Worm (Caenorhabditis elegans): ENCODE data around the gene arl-5.
A peak's percentile ranks its signal among the peaks of the same experiment; 100 is the strongest.

arl-5 gene

DNA sequence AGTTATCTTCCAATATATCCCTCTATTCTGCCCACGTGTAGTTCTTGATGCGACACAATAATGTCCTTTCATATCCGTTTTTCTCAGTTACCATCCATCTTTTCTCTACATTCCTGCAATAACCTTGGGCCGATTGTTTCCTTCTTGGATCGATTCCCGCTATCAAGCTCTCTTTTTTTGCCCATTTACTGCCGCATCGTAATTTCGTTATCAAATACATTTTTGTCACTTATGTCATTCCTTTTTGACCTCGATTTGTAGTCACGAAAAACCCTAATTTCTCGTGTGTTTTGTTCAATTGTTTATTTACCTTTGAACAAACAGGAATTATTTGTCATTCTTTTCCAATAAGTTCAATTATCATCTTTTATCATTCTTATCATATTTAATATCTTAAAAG lies 26.9 kb downstream of the arl-5 start (continued):
- no peak for TF ChIP-seq mab-9 (GFP tag; IDR thresholded peaks at IDR 0.05)
- no peak for TF ChIP-seq mdl-1 (tag; optimal IDR thresholded peaks at IDR 0.05)
- TF ChIP-seq mep-1 (tag; optimal IDR thresholded peaks at IDR 0.05): no peak
- peak; percentile 29 for TF ChIP-seq pag-3 (tag; optimal IDR thresholded peaks at IDR 0.05; ENCODE audit: borderline replicate concordance, insufficient read depth)
- no peak for TF ChIP-seq lir-3 (tag; optimal IDR thresholded peaks at IDR 0.05; ENCODE audit: poor library complexity)
- no peak for TF ChIP-seq ceh-82 (tag; optimal IDR thresholded peaks at IDR 0.05)
- no peak for TF ChIP-seq C16A3.4 (tag; optimal IDR thresholded peaks at IDR 0.05)
- no peak for TF ChIP-seq unc-130 (tag; optimal IDR thresholded peaks at IDR 0.05)
- no peak for TF ChIP-seq tlp-1 (tag; optimal IDR thresholded peaks at IDR 0.05)
- no peak for TF ChIP-seq nhr-76 (tag; optimal IDR thresholded peaks at IDR 0.05)
- no peak for TF ChIP-seq ceh-8 (GFP tag; optimal IDR thresholded peaks at IDR 0.05)
- TF ChIP-seq lsy-2 (tag; optimal IDR thresholded peaks at IDR 0.05): no peak
- no peak for TF ChIP-seq lin-39 (tag; optimal IDR thresholded peaks at IDR 0.05)
- no peak for TF ChIP-seq mef-2 (tag; optimal IDR thresholded peaks at IDR 0.05)
- TF ChIP-seq rnt-1 (tag; optimal IDR thresholded peaks at IDR 0.05): no peak
- no peak for TF ChIP-seq isw-1 (GFP tag; IDR thresholded peaks at IDR 0.05)
- peak in 1 of 2 experiments; percentile 20 for TF ChIP-seq lin-35 (GFP tag; optimal IDR thresholded peaks at IDR 0.05)
- TF ChIP-seq C34B4.2 (tag; optimal IDR thresholded peaks at IDR 0.05): no peak
- TF ChIP-seq zag-1 (tag; optimal IDR thresholded peaks at IDR 0.05): no peak
- TF ChIP-seq sptf-1 (tag; optimal IDR thresholded peaks at IDR 0.05): no peak
- no peak for TF ChIP-seq nhr-12 (tag; optimal IDR thresholded peaks at IDR 0.05)
- no peak for TF ChIP-seq egl-13 (tag; optimal IDR thresholded peaks at IDR 0.05)
- no peak for TF ChIP-seq nhr-19 (GFP tag; conservative IDR thresholded peaks at IDR 0.05)
- TF ChIP-seq irx-1 (tag; optimal IDR thresholded peaks at IDR 0.05): no peak
- TF ChIP-seq lin-14 (GFP tag; optimal IDR thresholded peaks at IDR 0.05): peak; percentile 62
- TF ChIP-seq pqm-1 (tag; optimal IDR thresholded peaks at IDR 0.05): no peak
- no peak for TF ChIP-seq vab-15 (tag; optimal IDR thresholded peaks at IDR 0.05)
- no peak for TF ChIP-seq fkh-10 (GFP tag; optimal IDR thresholded peaks at IDR 0.05)

ce11 chrIII:9850877-9851276 lies 27.8 kb downstream of the arl-5 start:
- TF ChIP-seq fkh-10 (GFP tag; optimal IDR thresholded peaks at IDR 0.05) (no peak), ztf-11 (tag; optimal IDR thresholded peaks at IDR 0.05) (no peak), dsc-1 (tag; optimal IDR thresholded peaks at IDR 0.05) (no peak), nhr-71 (tag; optimal IDR thresholded peaks at IDR 0.05) (peak; percentile 7), xbp-1 (tag; optimal IDR thresholded peaks at IDR 0.05) (no peak), mep-1 (tag; optimal IDR thresholded peaks at IDR 0.05) (peak; percentile 28), vab-15 (tag; optimal IDR thresholded peaks at IDR 0.05) (no peak), lin-35 (GFP tag; optimal IDR thresholded peaks at IDR 0.05) (peak in 1 of 2 experiments; percentile 8), snu-23 (GFP tag; optimal IDR thresholded peaks at IDR 0.05) (peak; percentile 5), rnt-1 (tag; optimal IDR thresholded peaks at IDR 0.05) (no peak), nhr-12 (tag; optimal IDR thresholded peaks at IDR 0.05) (no peak), ama-1 (optimal IDR thresholded peaks at IDR 0.05) (no peak), ceh-88 (GFP tag; IDR thresholded peaks at IDR 0.05) (no peak), efl-1 (optimal IDR thresholded peaks at IDR 0.05) (no peak), efl-1 (GFP tag; optimal IDR thresholded peaks at IDR 0.05 in 1 of 2) (no peak), ceh-90 (tag; optimal IDR thresholded peaks at IDR 0.05) (no peak), unc-98 (GFP tag; IDR thresholded peaks at IDR 0.05) (no peak), fos-1 (tag; optimal IDR thresholded peaks at IDR 0.05) (no peak), unc-62 (GFP tag; optimal IDR thresholded peaks at IDR 0.05) (no peak), sox-4 (tag; optimal IDR thresholded peaks at IDR 0.05) (no peak), blmp-1 (tag; optimal IDR thresholded peaks at IDR 0.05) (no peak), lin-14 (GFP tag; optimal IDR thresholded peaks at IDR 0.05) (peak; percentile 31), nhr-90 (tag; optimal IDR thresholded peaks at IDR 0.05; ENCODE audit: poor library complexity) (peak; percentile 0), nhr-85 (tag) (peak; percentile 64), tbx-2 (tag; optimal IDR thresholded peaks at IDR 0.05) (no peak), egl-27 (tag; optimal IDR thresholded peaks at IDR 0.05) (no peak), nhr-19 (GFP tag; conservative IDR thresholded peaks at IDR 0.05) (peak; percentile 10; the same call in 1 of the 2 replicates), ceh-8 (GFP tag; optimal IDR thresholded peaks at IDR 0.05) (no peak), ces-1 (GFP tag; optimal IDR thresholded peaks at IDR 0.05) (no peak), hlh-4 (tag; optimal IDR thresholded peaks at IDR 0.05) (no peak), mef-2 (tag; optimal IDR thresholded peaks at IDR 0.05) (no peak), nhr-77 (tag; optimal IDR thresholded peaks at IDR 0.05) (no peak)
